Fruit fly (Drosophila melanogaster) whole organism, embryonic: ENCODE data around the gene ninaC.

ENCODE experiments used
- Asciz ChIP-seq: fragments of 200-800 bp; sonication (Bioruptor generic); optimal IDR thresholded peaks from 2 replicates; lab custom pipeline; 2017; ENCODE audit warnings: missing biosample characterization, mild to moderate bottlenecking, missing genetic modification characterization, missing genetic modification reagents
- Atf6 ChIP-seq: fragments of 200-800 bp; sonication (Bioruptor generic); IDR thresholded peaks from 2 replicates; pipeline ENCODE4 v1.3.6; 2022; ENCODE audit warnings: missing biosample characterization, missing genetic modification characterization
- BEAF-32 ChIP-seq: fragments of 200-800 bp; sonication (Bioruptor generic); optimal IDR thresholded peaks from 3 replicates; lab custom pipeline; 2017; ENCODE audit warnings: missing biosample characterization, missing genetic modification characterization, mild to moderate bottlenecking, moderate library complexity, missing genetic modification reagents
- CG10979 ChIP-seq: fragments of 200-800 bp; sonication (Bioruptor generic); optimal IDR thresholded peaks from 2 replicates; lab custom pipeline; 2018; ENCODE audit warnings: missing biosample characterization, mild to moderate bottlenecking, missing genetic modification characterization, moderate library complexity
- CG12391 ChIP-seq: fragments of 200-800 bp; sonication (Bioruptor generic); optimal IDR thresholded peaks from 3 replicates; lab custom pipeline; 2018; ENCODE audit warnings: missing biosample characterization, mild to moderate bottlenecking, missing genetic modification characterization, moderate library complexity
- CG13894 ChIP-seq: fragments of 200-800 bp; sonication (Bioruptor generic); optimal IDR thresholded peaks from 3 replicates; lab custom pipeline; 2018; ENCODE audit warnings: missing biosample characterization, mild to moderate bottlenecking, missing genetic modification characterization, moderate library complexity
- CG15479 ChIP-seq: fragments of 200-800 bp; sonication (Bioruptor generic); optimal IDR thresholded peaks from 3 replicates; lab custom pipeline; 2019; ENCODE audit warnings: missing biosample characterization, mild to moderate bottlenecking, missing genetic modification characterization, moderate library complexity
- CG15514 ChIP-seq: fragments of 200-800 bp; sonication (Bioruptor generic); optimal IDR thresholded peaks from 3 replicates; lab custom pipeline; 2017; ENCODE audit warnings: missing biosample characterization, missing genetic modification characterization, mild to moderate bottlenecking, moderate library complexity, missing genetic modification reagents
- CG15601 ChIP-seq: fragments of 200-800 bp; sonication (Bioruptor generic); optimal IDR thresholded peaks from 3 replicates; lab custom pipeline; 2019; ENCODE audit warnings: missing biosample characterization, mild to moderate bottlenecking, missing genetic modification characterization, moderate library complexity
- CG1647 ChIP-seq: fragments of 200-800 bp; sonication (Bioruptor generic); optimal IDR thresholded peaks from 3 replicates; lab custom pipeline; 2016; ENCODE audit warnings: missing biosample characterization, missing genetic modification characterization
- CG16779 ChIP-seq: fragments of 200-800 bp; sonication (Bioruptor generic); IDR thresholded peaks from 2 replicates; pipeline ENCODE4 v1.3.6; 2022; ENCODE audit warnings: missing biosample characterization, missing genetic modification characterization
- CG34224 ChIP-seq: fragments of 200-800 bp; sonication (Bioruptor generic); IDR thresholded peaks from 3 replicates; pipeline ENCODE4 v1.3.6; 2022; ENCODE audit warnings: missing biosample characterization, missing genetic modification characterization; ENCODE audit not compliant: partially characterized antibody
- CG4360 ChIP-seq: fragments of 200-800 bp; sonication (Bioruptor generic); IDR thresholded peaks from 2 replicates; pipeline ENCODE4 v1.3.6; 2022; ENCODE audit warnings: missing biosample characterization, missing genetic modification characterization
- CG43689 ChIP-seq: fragments of 200-800 bp; sonication (Bioruptor generic); IDR thresholded peaks from 2 replicates; pipeline ENCODE4 v1.3.6; 2022; ENCODE audit warnings: missing biosample characterization, missing genetic modification characterization
- CG6272 ChIP-seq: fragments of 200-800 bp; sonication (Bioruptor generic); IDR thresholded peaks from 2 replicates; pipeline ENCODE4 v1.3.6; 2022; ENCODE audit warnings: missing biosample characterization, missing genetic modification characterization
- CG6683 ChIP-seq: fragments of 200-800 bp; sonication (Bioruptor generic); optimal IDR thresholded peaks from 2 replicates; lab custom pipeline; 2017; ENCODE audit warnings: missing biosample characterization, mild to moderate bottlenecking, missing genetic modification characterization, missing genetic modification reagents
- CG8924 ChIP-seq: fragments of 200-800 bp; optimal IDR thresholded peaks from 3 replicates; lab custom pipeline; 2019; ENCODE audit warnings: missing biosample characterization, mild to moderate bottlenecking, missing genetic modification characterization, moderate library complexity
- CG9437 ChIP-seq: fragments of 200-800 bp; sonication (Bioruptor generic); optimal IDR thresholded peaks from 2 replicates; lab custom pipeline; 2018; ENCODE audit warnings: missing biosample characterization, mild to moderate bottlenecking, missing genetic modification characterization
- D ChIP-seq, 2 experiments: fragments of 200-800 bp in 1 of 2; fragments of >200 bp in 1 of 2; sonication (Bioruptor generic) in 1 of 2; optimal IDR thresholded peaks; 2 replicates in 1 of 2; 3 replicates in 1 of 2; lab custom pipeline; 2017; ENCODE audit warnings: mild to moderate bottlenecking in 1 of 2, missing biosample characterization in 1 of 2, missing genetic modification characterization in 1 of 2, missing genetic modification reagents in 1 of 2
- D19A ChIP-seq: fragments of 200-800 bp; optimal IDR thresholded peaks from 3 replicates; lab custom pipeline; 2019; ENCODE audit warnings: missing biosample characterization, mild to moderate bottlenecking, missing genetic modification characterization, moderate library complexity
- Dll ChIP-seq: fragments of 200-800 bp; sonication (Bioruptor generic); IDR thresholded peaks from 4 replicates; pipeline ENCODE4 v1.3.6; 2022; ENCODE audit warnings: missing biosample characterization, missing genetic modification characterization; ENCODE audit not compliant: partially characterized antibody
- Doc2 ChIP-seq: fragments of 200-800 bp; sonication (Bioruptor generic); IDR thresholded peaks from 2 replicates; pipeline ENCODE4 v1.3.6; 2022; ENCODE audit warnings: missing biosample characterization, missing genetic modification characterization
- E2f1 ChIP-seq: fragments of 200-800 bp; sonication (Bioruptor generic); IDR thresholded peaks from 2 replicates; pipeline ENCODE4 v1.3.6; 2022; ENCODE audit warnings: missing biosample characterization, missing genetic modification characterization
- E2f2 ChIP-seq: fragments of 200-800 bp; sonication (Bioruptor generic); IDR thresholded peaks from 2 replicates; pipeline ENCODE4 v1.3.6; 2022; ENCODE audit warnings: missing biosample characterization, missing genetic modification characterization
- Ets97D ChIP-seq: fragments of 200-800 bp; sonication (Bioruptor generic); optimal IDR thresholded peaks from 3 replicates; lab custom pipeline; 2016; ENCODE audit warnings: missing biosample characterization, missing genetic modification characterization
- HHEX ChIP-seq: fragments of 200-800 bp; sonication (Bioruptor generic); optimal IDR thresholded peaks from 3 replicates; lab custom pipeline; 2017; ENCODE audit warnings: missing biosample characterization, mild to moderate bottlenecking, missing genetic modification characterization, missing genetic modification reagents
- HmgZ ChIP-seq: fragments of 200-800 bp; sonication (Bioruptor generic); optimal IDR thresholded peaks from 2 replicates; lab custom pipeline; 2018; ENCODE audit warnings: missing biosample characterization, mild to moderate bottlenecking, missing genetic modification characterization
- Jarid2 ChIP-seq: fragments of 200-800 bp; sonication (Bioruptor generic); optimal IDR thresholded peaks from 3 replicates; lab custom pipeline; 2017; ENCODE audit warnings: mild to moderate bottlenecking, missing biosample characterization, missing genetic modification reagents, missing genetic modification characterization
- Lim3 ChIP-seq: fragments of 200-800 bp; sonication (Bioruptor generic); IDR thresholded peaks from 2 replicates; pipeline ENCODE4 v1.3.6; 2022; ENCODE audit warnings: missing biosample characterization, missing genetic modification characterization
- Nf-YC ChIP-seq: fragments of 200-800 bp; optimal IDR thresholded peaks from 3 replicates; lab custom pipeline; 2019; ENCODE audit warnings: missing biosample characterization, mild to moderate bottlenecking, missing genetic modification characterization, moderate library complexity
- NfI ChIP-seq: fragments of 200-800 bp; sonication (Bioruptor generic); optimal IDR thresholded peaks from 3 replicates; lab custom pipeline; 2018; ENCODE audit warnings: missing biosample characterization, mild to moderate bottlenecking, missing genetic modification characterization, moderate library complexity
- Oaz ChIP-seq: fragments of 200-800 bp; sonication (Bioruptor generic); IDR thresholded peaks from 2 replicates; pipeline ENCODE4 v1.3.6; 2022; ENCODE audit warnings: missing biosample characterization, missing genetic modification characterization
- Six4 ChIP-seq: fragments of 200-800 bp; sonication (Bioruptor generic); optimal IDR thresholded peaks from 2 replicates; lab custom pipeline; 2016; ENCODE audit warnings: missing biosample characterization, missing genetic modification characterization
- bbx ChIP-seq: fragments of 200-800 bp; sonication (Bioruptor generic); IDR thresholded peaks from 2 replicates; pipeline ENCODE4 v1.3.6; 2022; ENCODE audit warnings: missing biosample characterization, missing genetic modification characterization; ENCODE audit not compliant: partially characterized antibody
- btn ChIP-seq: fragments of 200-800 bp; sonication (Bioruptor generic); optimal IDR thresholded peaks from 2 replicates; lab custom pipeline; 2016; ENCODE audit warnings: missing biosample characterization, missing genetic modification characterization
- chif ChIP-seq, 2 experiments: fragments of 200-800 bp; sonication (Bioruptor generic); optimal IDR thresholded peaks; 3 replicates each; lab custom pipeline; 2016; ENCODE audit warnings: missing biosample characterization in 2 of 2, missing genetic modification characterization in 2 of 2
- chinmo ChIP-seq: fragments of 200-800 bp; sonication (Bioruptor generic); IDR thresholded peaks from 4 replicates; pipeline ENCODE4 v1.3.6; 2022; ENCODE audit warnings: missing biosample characterization, missing genetic modification characterization; ENCODE audit not compliant: partially characterized antibody
- chn ChIP-seq: fragments of 200-800 bp; sonication (Bioruptor generic); optimal IDR thresholded peaks from 2 replicates; lab custom pipeline; 2016; ENCODE audit warnings: missing biosample characterization, missing genetic modification characterization
- crol ChIP-seq: fragments of 200-800 bp; sonication (Bioruptor generic); IDR thresholded peaks from 2 replicates; pipeline ENCODE4 v1.3.6; 2022; ENCODE audit warnings: missing biosample characterization, missing genetic modification characterization
- danr ChIP-seq: fragments of 200-800 bp; sonication (Bioruptor generic); IDR thresholded peaks from 2 replicates; pipeline ENCODE4 v1.3.6; 2022; ENCODE audit warnings: missing biosample characterization, missing genetic modification characterization
- gfzf ChIP-seq: fragments of 200-800 bp; sonication (Bioruptor generic); optimal IDR thresholded peaks from 2 replicates; lab custom pipeline; 2016; ENCODE audit warnings: missing biosample characterization, mild to moderate bottlenecking, missing genetic modification characterization, moderate library complexity
- gro ChIP-seq: fragments of 200-800 bp; sonication (Bioruptor generic); optimal IDR thresholded peaks from 2 replicates; lab custom pipeline; 2016; ENCODE audit warnings: missing biosample characterization, missing genetic modification characterization
- gsb-n ChIP-seq: fragments of 200-800 bp; sonication (Bioruptor generic); optimal IDR thresholded peaks from 3 replicates; lab custom pipeline; 2018; ENCODE audit warnings: missing biosample characterization, mild to moderate bottlenecking, missing genetic modification characterization
- inv ChIP-seq: fragments of 200-800 bp; sonication (Bioruptor generic); IDR thresholded peaks from 2 replicates; pipeline ENCODE4 v1.3.6; 2022; ENCODE audit warnings: missing biosample characterization, missing genetic modification characterization; ENCODE audit not compliant: partially characterized antibody
- kay ChIP-seq: fragments of 200-800 bp; sonication (Bioruptor generic); optimal IDR thresholded peaks from 2 replicates; lab custom pipeline; 2016; ENCODE audit warnings: missing biosample characterization, missing genetic modification characterization
- mam ChIP-seq: fragments of 200-800 bp; sonication (Bioruptor generic); optimal IDR thresholded peaks from 3 replicates; lab custom pipeline; 2016; ENCODE audit warnings: missing biosample characterization, missing genetic modification characterization
- nom ChIP-seq: fragments of 200-800 bp; sonication (Bioruptor generic); optimal IDR thresholded peaks from 2 replicates; lab custom pipeline; 2017; ENCODE audit warnings: missing biosample characterization, missing genetic modification characterization, mild to moderate bottlenecking, moderate library complexity, missing genetic modification reagents
- oc ChIP-seq: fragments of 200-800 bp; sonication (Bioruptor generic); optimal IDR thresholded peaks from 2 replicates; lab custom pipeline; 2018; ENCODE audit warnings: missing biosample characterization, mild to moderate bottlenecking, missing genetic modification characterization, moderate library complexity
- run ChIP-seq: fragments of 200-800 bp; sonication (Bioruptor generic); optimal IDR thresholded peaks from 3 replicates; lab custom pipeline; 2018; ENCODE audit warnings: missing biosample characterization, mild to moderate bottlenecking, missing genetic modification characterization
- stc ChIP-seq: fragments of 200-800 bp; sonication (Bioruptor generic); IDR thresholded peaks from 2 replicates; pipeline ENCODE4 v1.3.6; 2022; ENCODE audit warnings: missing biosample characterization, missing genetic modification characterization

The ninaC gene

dm6 chr2L:7401627-7402026 is 24.1 kb downstream of the ninaC start (continued):
- TF ChIP-seq chinmo (GFP tag; lab: Robert Waterston, UW) (no peak), CG12391 (peak; percentile 71), CG8924 (peak; percentile 75), mam (GFP tag; lab: Kevin White, UChicago) (peak; percentile 45), Asciz (GFP tag; lab: Kevin White, UChicago) (peak; percentile 56), nom (GFP tag; lab: Kevin White, UChicago) (no peak), HmgZ (tag; lab: Kevin White, UChicago) (peak; percentile 54), chif (GFP tag; optimal IDR thresholded peaks at IDR 0.05; lab: Kevin White, UChicago) (peak; percentile 40 to 42), Six4 (GFP tag; lab: Kevin White, UChicago) (peak; percentile 2), D19A (tag; lab: Kevin White, UChicago) (peak; percentile 60), CG6272 (peak; percentile 33), CG34224 (GFP tag; lab: Robert Waterston, UW) (no peak), Jarid2 (no peak), inv (GFP tag; lab: Robert Waterston, UW) (no peak), btn (no peak), Ets97D (no peak), HHEX (GFP tag; lab: Kevin White, UChicago) (peak; percentile 61), BEAF-32 (GFP tag; lab: Kevin White, UChicago) (no peak), Atf6 (peak; percentile 76), CG15514 (GFP tag; lab: Kevin White, UChicago) (peak; percentile 29), CG16779 (no peak), kay (no peak), gro (no peak), danr (GFP tag; lab: Robert Waterston, UW) (no peak), E2f1 (GFP tag; lab: Robert Waterston, UW) (peak; percentile 64), chn (GFP tag; lab: Kevin White, UChicago) (peak; percentile 15), CG9437 (GFP tag; lab: Kevin White, UChicago) (peak; percentile 35), CG15479 (no peak), crol (GFP tag; lab: Robert Waterston, UW) (no peak), CG13894 (tag; lab: Kevin White, UChicago) (peak; percentile 73), CG15601 (peak; percentile 51), NfI (GFP tag; lab: Kevin White, UChicago) (peak; percentile 79), CG4360 (GFP tag; lab: Robert Waterston, UW) (no peak), CG10979 (peak; percentile 72), CG6683 (GFP tag; lab: Kevin White, UChicago) (peak; percentile 40), run (tag; lab: Kevin White, UChicago) (peak; percentile 33), stc (GFP tag; lab: Robert Waterston, UW) (peak; percentile 78), gfzf (no peak), bbx (GFP tag; lab: Robert Waterston, UW) (no peak), Nf-YC (tag; lab: Kevin White, UChicago) (peak; percentile 42), oc (tag; lab: Kevin White, UChicago) (peak; percentile 70), CG1647 (GFP tag; lab: Kevin White, UChicago) (peak; percentile 15), Dll (GFP tag; lab: Robert Waterston, UW) (no peak), D (optimal IDR thresholded peaks at IDR 0.05; lab: Kevin White, UChicago) (no peak), D (GFP tag; optimal IDR thresholded peaks at IDR 0.05; lab: Kevin White, UChicago) (peak; percentile 16), Lim3 (GFP tag; lab: Robert Waterston, UW) (peak; percentile 35; the same call in 1 of the 2 replicates), gsb-n (tag; lab: Kevin White, UChicago) (peak; percentile 79), Doc2 (GFP tag; lab: Robert Waterston, UW) (no peak), E2f2 (GFP tag; lab: Robert Waterston, UW) (peak; percentile 32; the same call in 1 of the 2 replicates), CG43689 (no peak), Oaz (GFP tag; lab: Robert Waterston, UW) (peak; percentile 58)
